Fruit fly (Drosophila melanogaster) whole organism, wandering third instar larva: ENCODE data around the gene DopEcR.

ENCODE experiments used
- Abd-B ChIP-seq: fragments of >200 bp; optimal IDR thresholded peaks from 2 replicates; lab custom pipeline; 2017; ENCODE audit warnings: missing biosample characterization, missing genetic modification characterization
- Myc ChIP-seq: fragments of >200 bp; optimal IDR thresholded peaks from 2 replicates; lab custom pipeline; 2017
- OdsH ChIP-seq: fragments of 200-800 bp; sonication (Bioruptor generic); optimal IDR thresholded peaks from 2 replicates; lab custom pipeline; 2016; ENCODE audit warnings: missing biosample characterization, mild to moderate bottlenecking, missing genetic modification characterization
- woc ChIP-seq: sonication (Bioruptor generic); optimal IDR thresholded peaks from 2 replicates; lab custom pipeline; 2016; ENCODE audit warnings: missing biosample characterization, mild to moderate bottlenecking, missing genetic modification characterization

DNA sequence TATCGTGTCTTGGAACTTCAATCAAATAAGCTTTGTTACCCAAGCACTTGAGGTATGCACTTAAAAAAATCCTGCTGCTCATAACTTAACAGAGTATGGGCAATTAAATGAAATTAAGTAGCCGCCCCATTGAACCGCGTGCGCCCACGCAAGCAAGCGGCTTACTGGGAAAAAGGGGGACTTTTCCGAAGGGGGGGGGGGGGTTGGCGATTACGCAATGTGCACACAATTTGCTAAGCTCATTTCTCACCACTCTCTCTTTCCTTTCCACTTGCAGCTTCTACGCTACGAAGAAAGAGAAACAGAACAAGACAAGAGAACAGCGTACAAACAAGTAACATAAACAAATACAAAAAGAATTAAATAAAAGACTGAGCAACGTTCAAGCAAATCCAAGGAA is 37.4 kb upstream of the DopEcR start:
- no peak for TF ChIP-seq woc (GFP tag; lab: Kevin White, UChicago)
- TF ChIP-seq Abd-B (GFP tag; lab: Kevin White, UChicago) = no peak
- TF ChIP-seq Myc (lab: Kevin White, UChicago) = no peak
- TF ChIP-seq OdsH (GFP tag; lab: Kevin White, UChicago) = no peak
